Fruit fly (Drosophila melanogaster) whole organism, embryonic: ENCODE data around the gene Zip88E.
A peak's percentile ranks its signal among the peaks of the same experiment; 100 is the strongest.

Experiments used
- Adf1 ChIP-seq: fragments of 200-800 bp; sonication (Bioruptor generic); IDR thresholded peaks from 2 replicates; pipeline ENCODE4 v1.3.6; 2022; ENCODE audit warnings: missing biosample characterization, missing genetic modification characterization
- Atf-2 ChIP-seq: fragments of 200-800 bp; sonication (Bioruptor generic); optimal IDR thresholded peaks from 2 replicates; lab custom pipeline; 2016; ENCODE audit warnings: missing biosample characterization, missing genetic modification characterization
- Awh ChIP-seq: fragments of 200-800 bp; sonication (Bioruptor generic); IDR thresholded peaks from 2 replicates; pipeline ENCODE4, ENCODE4 v1.3.6; 2022; ENCODE audit warnings: missing biosample characterization, missing genetic modification characterization
- B-H2 ChIP-seq: fragments of 200-800 bp; sonication (Bioruptor generic); optimal IDR thresholded peaks from 2 replicates; lab custom pipeline; 2018; ENCODE audit warnings: missing biosample characterization, mild to moderate bottlenecking, missing genetic modification characterization
- CG10209 ChIP-seq: fragments of 200-800 bp; sonication (Bioruptor generic); optimal IDR thresholded peaks from 3 replicates; lab custom pipeline; 2017; ENCODE audit warnings: missing biosample characterization, mild to moderate bottlenecking, missing genetic modification characterization, missing genetic modification reagents
- CG10321 ChIP-seq: fragments of 200-800 bp; sonication (Bioruptor generic); IDR thresholded peaks from 2 replicates; pipeline ENCODE4 v1.3.6; 2022; ENCODE audit warnings: missing biosample characterization, missing genetic modification characterization
- CG11247 ChIP-seq: fragments of 200-800 bp; sonication (Bioruptor generic); IDR thresholded peaks from 2 replicates; pipeline ENCODE4 v1.3.6; 2022; ENCODE audit warnings: missing biosample characterization, missing genetic modification characterization
- CG12942 ChIP-seq: fragments of 200-800 bp; sonication (Bioruptor generic); optimal IDR thresholded peaks from 3 replicates; lab custom pipeline; 2016; ENCODE audit warnings: missing biosample characterization, missing genetic modification characterization
- CG13624 ChIP-seq: fragments of 200-800 bp; sonication (Bioruptor generic); optimal IDR thresholded peaks from 2 replicates; lab custom pipeline; 2016; ENCODE audit warnings: missing biosample characterization, missing genetic modification characterization
- CG14441 ChIP-seq: fragments of 200-800 bp; sonication (Bioruptor generic); IDR thresholded peaks from 2 replicates; pipeline ENCODE4 v1.3.6; 2022; ENCODE audit warnings: missing biosample characterization, missing genetic modification characterization
- CG16813 ChIP-seq: fragments of 200-800 bp; sonication (Bioruptor generic); IDR thresholded peaks from 3 replicates; pipeline ENCODE4 v1.3.6; 2022; ENCODE audit warnings: missing biosample characterization, missing genetic modification characterization; ENCODE audit not compliant: partially characterized antibody
- CG17361 ChIP-seq: fragments of 200-800 bp; sonication (Bioruptor generic); IDR thresholded peaks from 3 replicates; pipeline ENCODE4 v1.3.6; 2022; ENCODE audit warnings: missing biosample characterization, missing genetic modification characterization
- CG17802 ChIP-seq: fragments of 200-800 bp; sonication (Bioruptor generic); optimal IDR thresholded peaks from 2 replicates; lab custom pipeline; 2018; ENCODE audit warnings: missing biosample characterization, mild to moderate bottlenecking, missing genetic modification characterization, moderate library complexity
- CG2678 ChIP-seq: fragments of 200-800 bp; sonication (Bioruptor generic); optimal IDR thresholded peaks from 3 replicates; lab custom pipeline; 2019; ENCODE audit warnings: missing biosample characterization, mild to moderate bottlenecking, missing genetic modification characterization, moderate library complexity
- CG2875 ChIP-seq: fragments of 200-800 bp; sonication (Bioruptor generic); optimal IDR thresholded peaks from 2 replicates; lab custom pipeline; 2017; ENCODE audit warnings: missing biosample characterization, mild to moderate bottlenecking, missing genetic modification characterization, missing genetic modification reagents
- CG31388 ChIP-seq: fragments of 200-800 bp; sonication (Bioruptor generic); optimal IDR thresholded peaks from 2 replicates; lab custom pipeline; 2016; ENCODE audit warnings: missing biosample characterization, missing genetic modification characterization
- CG4854 ChIP-seq: fragments of 200-800 bp; sonication (Bioruptor generic); optimal IDR thresholded peaks from 2 replicates; lab custom pipeline; 2016; ENCODE audit warnings: missing biosample characterization, missing genetic modification characterization, inconsistent platforms
- CG5953 ChIP-seq: fragments of 200-800 bp; sonication (Bioruptor generic); IDR thresholded peaks from 2 replicates; pipeline ENCODE4 v1.3.6; 2022; ENCODE audit warnings: missing biosample characterization, missing genetic modification characterization
- CG7372 ChIP-seq: fragments of 200-800 bp; sonication (Bioruptor generic); IDR thresholded peaks from 2 replicates; pipeline ENCODE4 v1.3.6; 2022; ENCODE audit warnings: missing biosample characterization, missing genetic modification characterization
- CG7786 ChIP-seq: fragments of 200-800 bp; sonication (Bioruptor generic); optimal IDR thresholded peaks from 2 replicates; lab custom pipeline; 2016; ENCODE audit warnings: missing biosample characterization, missing genetic modification characterization
- CG9609 ChIP-seq: fragments of 200-800 bp; sonication (Bioruptor generic); optimal IDR thresholded peaks from 3 replicates; lab custom pipeline; 2016; ENCODE audit warnings: missing biosample characterization, missing genetic modification characterization
- CTCF ChIP-seq: fragments of 200-800 bp; sonication (Bioruptor generic); optimal IDR thresholded peaks from 2 replicates; lab custom pipeline; 2017; ENCODE audit warnings: missing biosample characterization, mild to moderate bottlenecking, missing genetic modification characterization, moderate library complexity
- Dll ChIP-seq: fragments of 200-800 bp; sonication (Bioruptor generic); IDR thresholded peaks from 4 replicates; pipeline ENCODE4 v1.3.6; 2022; ENCODE audit warnings: missing biosample characterization, missing genetic modification characterization; ENCODE audit not compliant: partially characterized antibody
- Eip74EF ChIP-seq, 2 experiments: fragments of 200-800 bp in 1 of 2; fragments of >200 bp in 1 of 2; sonication (Bioruptor generic) in 1 of 2; optimal IDR thresholded peaks; 2 replicates each; lab custom pipeline; 2017 to 2019; ENCODE audit warnings: missing biosample characterization in 2 of 2, missing genetic modification characterization in 2 of 2, mild to moderate bottlenecking in 1 of 2, moderate library complexity in 1 of 2
- H2.0 ChIP-seq: fragments of 200-800 bp; sonication (Bioruptor generic); IDR thresholded peaks from 2 replicates; pipeline ENCODE4 v1.3.6; 2022; ENCODE audit warnings: missing biosample characterization, missing genetic modification characterization
- Hr51 ChIP-seq, 2 experiments: fragments of 200-800 bp; sonication (Bioruptor generic); optimal IDR thresholded peaks; 2 replicates in 1 of 2; 3 replicates in 1 of 2; lab custom pipeline; 2016 to 2018; ENCODE audit warnings: missing biosample characterization in 2 of 2, missing genetic modification characterization in 2 of 2, mild to moderate bottlenecking in 1 of 2, moderate library complexity in 1 of 2
- Hr78 ChIP-seq, 2 experiments: fragments of 200-800 bp in 1 of 2; fragments of >200 bp in 1 of 2; sonication (Bioruptor generic) in 1 of 2; optimal IDR thresholded peaks; 2 replicates each; lab custom pipeline; 2017 to 2019; ENCODE audit warnings: missing biosample characterization in 2 of 2, missing genetic modification characterization in 2 of 2, mild to moderate bottlenecking in 1 of 2, moderate library complexity in 1 of 2
- Mad ChIP-seq: fragments of 200-800 bp; sonication (Bioruptor generic); optimal IDR thresholded peaks from 2 replicates; lab custom pipeline; 2016; ENCODE audit warnings: missing biosample characterization, missing genetic modification characterization
- NC2β ChIP-seq: fragments of 200-800 bp; sonication (Bioruptor generic); optimal IDR thresholded peaks from 2 replicates; lab custom pipeline; 2016; ENCODE audit warnings: missing biosample characterization, missing genetic modification characterization
- NFAT ChIP-seq: fragments of 200-800 bp; sonication (Bioruptor generic); IDR thresholded peaks from 2 replicates; pipeline ENCODE4 v1.3.6; 2022; ENCODE audit warnings: missing biosample characterization, missing genetic modification characterization
- Pdp1 ChIP-seq, 2 experiments: fragments of 200-800 bp; sonication (Bioruptor generic); optimal IDR thresholded peaks; 3 replicates each; lab custom pipeline; 2016; ENCODE audit warnings: missing biosample characterization in 2 of 2, missing genetic modification characterization in 2 of 2, mild to moderate bottlenecking in 1 of 2, moderate library complexity in 1 of 2
- Trl ChIP-seq, 3 experiments: fragments of >200 bp in 2 of 3; fragments of 200-800 bp in 1 of 3; sonication (Bioruptor generic) in 1 of 3; optimal IDR thresholded peaks; 2 replicates in 1 of 3; 3 replicates in 2 of 3; lab custom pipeline; 2016 to 2017; ENCODE audit warnings: missing biosample characterization in 1 of 3, missing genetic modification characterization in 1 of 3
- ac ChIP-seq: fragments of 200-800 bp; sonication (Bioruptor generic); optimal IDR thresholded peaks from 3 replicates; lab custom pipeline; 2017; ENCODE audit warnings: missing biosample characterization, mild to moderate bottlenecking, missing genetic modification characterization
- ash1 ChIP-seq: fragments of 200-800 bp; sonication (Bioruptor generic); optimal IDR thresholded peaks from 2 replicates; lab custom pipeline; 2018; ENCODE audit warnings: missing biosample characterization, mild to moderate bottlenecking, missing genetic modification characterization
- btn ChIP-seq: fragments of 200-800 bp; sonication (Bioruptor generic); optimal IDR thresholded peaks from 2 replicates; lab custom pipeline; 2016; ENCODE audit warnings: missing biosample characterization, missing genetic modification characterization
- chif ChIP-seq, 2 experiments: fragments of 200-800 bp; sonication (Bioruptor generic); optimal IDR thresholded peaks; 3 replicates each; lab custom pipeline; 2016; ENCODE audit warnings: missing biosample characterization in 2 of 2, missing genetic modification characterization in 2 of 2
- cwo ChIP-seq: fragments of 200-800 bp; sonication (Bioruptor generic); optimal IDR thresholded peaks from 3 replicates; lab custom pipeline; 2017; ENCODE audit warnings: missing biosample characterization, missing genetic modification characterization, mild to moderate bottlenecking, moderate library complexity, missing genetic modification reagents
- disco-r ChIP-seq: fragments of 200-800 bp; sonication (Bioruptor generic); optimal IDR thresholded peaks from 2 replicates; lab custom pipeline; 2016; ENCODE audit warnings: missing biosample characterization, missing genetic modification characterization
- gfzf ChIP-seq: fragments of 200-800 bp; sonication (Bioruptor generic); optimal IDR thresholded peaks from 2 replicates; lab custom pipeline; 2016; ENCODE audit warnings: missing biosample characterization, mild to moderate bottlenecking, missing genetic modification characterization, moderate library complexity
- hb ChIP-seq: fragments of 200-800 bp; sonication (Bioruptor generic); IDR thresholded peaks from 3 replicates; pipeline ENCODE4 v1.3.6; 2022; ENCODE audit warnings: missing biosample characterization, missing genetic modification characterization; ENCODE audit not compliant: partially characterized antibody
- hth ChIP-seq: fragments of >200 bp; optimal IDR thresholded peaks from 2 replicates; lab custom pipeline; 2017; ENCODE audit warnings: inconsistent platforms
- odd ChIP-seq: fragments of 200-800 bp; sonication (Bioruptor generic); optimal IDR thresholded peaks from 2 replicates; lab custom pipeline; 2017; ENCODE audit warnings: missing biosample characterization, mild to moderate bottlenecking, missing genetic modification characterization
- otp ChIP-seq: fragments of 200-800 bp; sonication (Bioruptor generic); IDR thresholded peaks from 3 replicates; pipeline ENCODE4, ENCODE4 v1.3.6; 2022; ENCODE audit warnings: missing biosample characterization, missing genetic modification characterization
- ranshi ChIP-seq: fragments of 200-800 bp; sonication (Bioruptor generic); IDR thresholded peaks from 2 replicates; pipeline ENCODE4 v1.3.6; 2022; ENCODE audit warnings: missing biosample characterization, missing genetic modification characterization
- shn ChIP-seq: fragments of 200-800 bp; sonication (Bioruptor generic); optimal IDR thresholded peaks from 3 replicates; lab custom pipeline; 2016; ENCODE audit warnings: missing biosample characterization, missing genetic modification characterization
- sima ChIP-seq: fragments of 200-800 bp; sonication (Bioruptor generic); optimal IDR thresholded peaks from 2 replicates; lab custom pipeline; 2016; ENCODE audit warnings: missing biosample characterization, missing genetic modification characterization
- sisA ChIP-seq: fragments of 200-800 bp; sonication (Bioruptor generic); IDR thresholded peaks from 2 replicates; pipeline ENCODE4 v1.3.6; 2022; ENCODE audit warnings: missing biosample characterization, missing genetic modification characterization
- sob ChIP-seq: fragments of 200-800 bp; sonication (Bioruptor generic); IDR thresholded peaks from 2 replicates; pipeline ENCODE4 v1.3.6; 2022; ENCODE audit warnings: missing biosample characterization, missing genetic modification characterization
- stwl ChIP-seq: fragments of 200-800 bp; sonication (Bioruptor generic); optimal IDR thresholded peaks from 3 replicates; lab custom pipeline; 2018; ENCODE audit warnings: missing biosample characterization, mild to moderate bottlenecking, missing genetic modification characterization, moderate library complexity
- zen ChIP-seq: fragments of 200-800 bp; sonication (Bioruptor generic); optimal IDR thresholded peaks from 3 replicates; lab custom pipeline; 2018; ENCODE audit warnings: missing biosample characterization, mild to moderate bottlenecking, missing genetic modification characterization, moderate library complexity

Gene Zip88E

DNA sequence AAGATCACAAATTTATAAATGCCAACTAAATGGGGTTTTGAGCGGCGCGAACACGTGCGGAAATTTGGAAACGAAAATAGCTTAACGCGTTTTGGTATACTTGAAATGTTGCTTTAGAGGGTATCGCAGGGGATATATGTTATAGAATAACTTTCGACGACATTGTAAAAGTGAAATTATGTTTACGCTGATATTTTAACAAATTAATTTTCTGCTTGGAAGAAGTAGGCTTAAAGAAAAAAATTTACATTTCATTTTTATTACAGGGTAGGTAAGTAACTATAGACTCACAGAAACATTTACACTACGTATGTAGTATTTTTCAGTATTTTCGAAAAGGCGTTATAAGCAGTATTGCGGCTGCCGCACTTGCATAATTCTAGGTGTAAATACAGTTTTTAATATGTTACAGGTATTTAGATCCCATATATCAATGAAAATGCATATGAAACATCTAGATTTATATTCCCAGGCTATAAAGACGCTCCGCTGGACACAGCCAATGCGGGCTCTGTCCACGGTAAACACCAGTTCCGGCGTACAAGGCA, 39.1 kb upstream of the Zip88E start, which contains the start of the genes Art3 and mRpS10 (continued):
- TF ChIP-seq CG7786 (GFP tag; lab: Kevin White, UChicago) (peak; percentile 100), CG17361 (GFP tag; lab: Robert Waterston, UW) (peak; percentile 100), Eip74EF (GFP tag; optimal IDR thresholded peaks at IDR 0.05; lab: Kevin White, UChicago) (peak in 1 of 2 experiments; percentile 99), Adf1 (GFP tag; lab: Robert Waterston, UW) (peak; percentile 95), CG5953 (GFP tag; lab: Robert Waterston, UW) (peak; percentile 100), ac (peak; percentile 100), CG9609 (GFP tag; lab: Kevin White, UChicago) (peak; percentile 100), ranshi (GFP tag; lab: Robert Waterston, UW) (peak; percentile 100), hb (GFP tag; lab: Robert Waterston, UW) (no peak), CG2678 (tag; lab: Kevin White, UChicago) (peak; percentile 100), CG16813 (GFP tag; lab: Robert Waterston, UW) (no peak), CG10321 (GFP tag; lab: Robert Waterston, UW) (peak; percentile 92), hth (no peak), gfzf (GFP tag; lab: Kevin White, UChicago) (peak; percentile 89), cwo (GFP tag; lab: Kevin White, UChicago) (peak; percentile 99), B-H2 (GFP tag; lab: Kevin White, UChicago) (peak; percentile 100), CG4854 (GFP tag; lab: Kevin White, UChicago) (peak; percentile 100), otp (peak; percentile 100), sob (GFP tag; lab: Robert Waterston, UW) (peak; percentile 100), CG2875 (peak; percentile 100), CG31388 (GFP tag; lab: Kevin White, UChicago) (peak; percentile 100), CG12942 (GFP tag; lab: Kevin White, UChicago) (peak; percentile 100), sisA (GFP tag; lab: Robert Waterston, UW) (peak; percentile 100), shn (GFP tag; lab: Kevin White, UChicago) (peak; percentile 100), odd (GFP tag; lab: Kevin White, UChicago) (peak; percentile 99), Pdp1 (GFP tag; optimal IDR thresholded peaks at IDR 0.05; lab: Kevin White, UChicago) (peak; percentile 100), zen (peak; percentile 100), CG10209 (GFP tag; lab: Kevin White, UChicago) (peak; percentile 100), Hr78 (GFP tag; optimal IDR thresholded peaks at IDR 0.05; lab: Kevin White, UChicago) (peak in 1 of 2 experiments; percentile 98), CG13624 (GFP tag; lab: Kevin White, UChicago) (peak; percentile 100), Atf-2 (GFP tag; lab: Kevin White, UChicago) (peak; percentile 100), sima (GFP tag; lab: Kevin White, UChicago) (peak; percentile 100), Hr51 (GFP tag; optimal IDR thresholded peaks at IDR 0.05; lab: Kevin White, UChicago) (peak; percentile 100), btn (peak; percentile 99), Dll (no peak), H2.0 (GFP tag; lab: Robert Waterston, UW) (peak; percentile 100), chif (GFP tag; optimal IDR thresholded peaks at IDR 0.05; lab: Kevin White, UChicago) (peak; percentile 100), stwl (peak; percentile 98), disco-r (GFP tag; lab: Kevin White, UChicago) (peak; percentile 100), CG7372 (peak; percentile 100), Mad (GFP tag; lab: Kevin White, UChicago) (peak; percentile 100), CG14441 (GFP tag; lab: Robert Waterston, UW) (peak; percentile 100), NFAT (peak; percentile 100), NC2β (GFP tag; lab: Kevin White, UChicago) (peak; percentile 100), Awh (GFP tag; lab: Robert Waterston, UW) (peak; percentile 100), CTCF (peak; percentile 82), ash1 (peak; percentile 99), CG11247 (GFP tag; lab: Robert Waterston, UW) (peak; percentile 100), CG17802 (peak; percentile 96), Trl (optimal IDR thresholded peaks at IDR 0.05; lab: Kevin White, UChicago) (no peak), Trl (GFP tag; optimal IDR thresholded peaks at IDR 0.05; lab: Kevin White, UChicago) (peak; percentile 100)
